Fruit fly (Drosophila melanogaster): ENCODE data around the gene Usp39.

Gene Usp39

dm6 chrX:18838929-18839576 is 18.9 kb upstream of the Usp39 start (continued):
- TF ChIP-seq pros (GFP tag; optimal IDR thresholded peaks at IDR 0.05) (no peak), gt (GFP tag; IDR thresholded peaks at IDR 0.05) (no peak), tup (GFP tag; optimal IDR thresholded peaks at IDR 0.05) (no peak), repo (GFP tag; optimal IDR thresholded peaks at IDR 0.05) (no peak), CG10565 (GFP tag; optimal IDR thresholded peaks at IDR 0.05) (no peak), CG17385 (GFP tag; optimal IDR thresholded peaks at IDR 0.05) (no peak), dimm (GFP tag; IDR thresholded peaks at IDR 0.05) (no peak), CG14050 (GFP tag; IDR thresholded peaks at IDR 0.05) (no peak), Ets65A (GFP tag) (peak; percentile 11), Blimp-1 (GFP tag; optimal IDR thresholded peaks at IDR 0.05) (peak; percentile 2), CG5245 (GFP tag; optimal IDR thresholded peaks at IDR 0.05) (no peak), wor (GFP tag; IDR thresholded peaks at IDR 0.05) (no peak), ato (GFP tag; IDR thresholded peaks at IDR 0.05; ENCODE audit: partially characterized antibody) (no peak), CG11456 (GFP tag; IDR thresholded peaks at IDR 0.05) (no peak), slp2 (GFP tag; optimal IDR thresholded peaks at IDR 0.05) (no peak), al (GFP tag; IDR thresholded peaks at IDR 0.05) (no peak), ind (GFP tag; optimal IDR thresholded peaks at IDR 0.05) (no peak), en (GFP tag; optimal IDR thresholded peaks at IDR 0.05) (no peak), ttk (GFP tag; IDR thresholded peaks at IDR 0.05) (no peak), dysf (GFP tag; IDR thresholded peaks at IDR 0.05) (no peak), CG12769 (tag; optimal IDR thresholded peaks at IDR 0.05) (no peak), aop (GFP tag; IDR thresholded peaks at IDR 0.05) (no peak), sna (GFP tag; IDR thresholded peaks at IDR 0.05; ENCODE audit: partially characterized antibody) (no peak), twi (tag; optimal IDR thresholded peaks at IDR 0.05) (no peak), ci (GFP tag; IDR thresholded peaks at IDR 0.05) (0 out of 3 replicates have a peak, but pooled peaks have one; percentile 15), CG32767 (GFP tag; IDR thresholded peaks at IDR 0.05) (no peak), CG34376 (GFP tag; optimal IDR thresholded peaks at IDR 0.05) (no peak), CG4820 (GFP tag; optimal IDR thresholded peaks at IDR 0.05) (no peak), CG18764 (GFP tag; optimal IDR thresholded peaks at IDR 0.05) (no peak), CG31365 (tag; optimal IDR thresholded peaks at IDR 0.05) (no peak), sim (GFP tag; IDR thresholded peaks at IDR 0.05) (no peak), CG7963 (GFP tag; IDR thresholded peaks at IDR 0.05; ENCODE audit: partially characterized antibody) (no peak), CG16779 (GFP tag; IDR thresholded peaks at IDR 0.05) (no peak), CG17186 (GFP tag; optimal IDR thresholded peaks at IDR 0.05) (no peak), CG12942 (GFP tag; optimal IDR thresholded peaks at IDR 0.05) (no peak), CG7556 (GFP tag; optimal IDR thresholded peaks at IDR 0.05) (no peak), CG17912 (GFP tag; optimal IDR thresholded peaks at IDR 0.05) (no peak), esg (GFP tag; conservative IDR thresholded peaks at IDR 0.05) (no peak), cwo (GFP tag; optimal IDR thresholded peaks at IDR 0.05) (no peak), mld (GFP tag; IDR thresholded peaks at IDR 0.05; ENCODE audit: partially characterized antibody) (no peak), trem (tag; optimal IDR thresholded peaks at IDR 0.05) (no peak), lola (GFP tag; optimal IDR thresholded peaks at IDR 0.05) (no peak), Hsf (GFP tag; optimal IDR thresholded peaks at IDR 0.05) (no peak), odd (GFP tag; optimal IDR thresholded peaks at IDR 0.05) (no peak), CG16863 (GFP tag; optimal IDR thresholded peaks at IDR 0.05) (no peak), Hmx (GFP tag; optimal IDR thresholded peaks at IDR 0.05) (no peak), CG2678 (tag; optimal IDR thresholded peaks at IDR 0.05) (peak; percentile 12), zen (tag; optimal IDR thresholded peaks at IDR 0.05) (no peak), pnt (GFP tag; optimal IDR thresholded peaks at IDR 0.05) (no peak), lab (GFP tag; optimal IDR thresholded peaks at IDR 0.05) (peak; percentile 43), yki (optimal IDR thresholded peaks at IDR 0.05) (no peak)
